Worm (Caenorhabditis elegans): ENCODE results near the gene ubxn-4.
A peak's percentile ranks its signal among the peaks of the same experiment; 100 is the strongest.

The ubxn-4 gene

ce11 chrIII:8429497-8429896, 24.1 kb upstream of the ubxn-4 start:
- no peak for TF ChIP-seq dao-5 (tag; optimal IDR thresholded peaks at IDR 0.05)
- TF ChIP-seq W03F9.2 (tag; optimal IDR thresholded peaks at IDR 0.05), result no peak
- no peak for TF ChIP-seq him-1 (tag; optimal IDR thresholded peaks at IDR 0.05)

- no peak for TF ChIP-seq him-1 (tag; optimal IDR thresholded peaks at IDR 0.05)
- no peak for TF ChIP-seq W03F9.2 (tag; optimal IDR thresholded peaks at IDR 0.05)
- no peak for TF ChIP-seq dao-5 (tag; optimal IDR thresholded peaks at IDR 0.05)
Observed at ce11 chrIII:8429035-8429434, 23.7 kb upstream of the ubxn-4 start, which contains the start of gene ZK1236.1. ZK1236.1 (plus strand) TSS chrIII:8429297.

- TF ChIP-seq dao-5 (tag; optimal IDR thresholded peaks at IDR 0.05) (no peak), him-1 (tag; optimal IDR thresholded peaks at IDR 0.05) (no peak), W03F9.2 (tag; optimal IDR thresholded peaks at IDR 0.05) (no peak)
Observed at ce11 chrIII:8426271-8426670, 20.9 kb upstream of the ubxn-4 start, which contains the start of gene cec-1. cec-1 (plus strand) TSS chrIII:8426333.

- peak; percentile 61 for TF ChIP-seq him-1 (tag; optimal IDR thresholded peaks at IDR 0.05)
- TF ChIP-seq W03F9.2 (tag; optimal IDR thresholded peaks at IDR 0.05), result no peak
- TF ChIP-seq dao-5 (tag; optimal IDR thresholded peaks at IDR 0.05), result peak; percentile 56
Observed at ce11 chrIII:8425076-8425475, 19.7 kb upstream of the ubxn-4 start.

ce11 chrIII:8417968-8418267, 12.6 kb upstream of the ubxn-4 start, which contains the start of gene sor-1:
sor-1 (plus strand) TSS chrIII:8418168.
- TF ChIP-seq W03F9.2 (tag; optimal IDR thresholded peaks at IDR 0.05), result no peak
- no peak for TF ChIP-seq him-1 (tag; optimal IDR thresholded peaks at IDR 0.05)
- no peak for TF ChIP-seq dao-5 (tag; optimal IDR thresholded peaks at IDR 0.05)

ce11 chrIII:8417192-8417967, 12.0 kb upstream of the ubxn-4 start:
- TF ChIP-seq W03F9.2 (tag; optimal IDR thresholded peaks at IDR 0.05), result peak; percentile 78
- TF ChIP-seq dao-5 (tag; optimal IDR thresholded peaks at IDR 0.05), result peak; percentile 29
- TF ChIP-seq him-1 (tag; optimal IDR thresholded peaks at IDR 0.05), result peak; percentile 95

- no peak for TF ChIP-seq him-1 (tag; optimal IDR thresholded peaks at IDR 0.05)
- no peak for TF ChIP-seq W03F9.2 (tag; optimal IDR thresholded peaks at IDR 0.05)
- no peak for TF ChIP-seq dao-5 (tag; optimal IDR thresholded peaks at IDR 0.05)
Observed at ce11 chrIII:8416871-8417191, 11.5 kb upstream of the ubxn-4 start.

ce11 chrIII:8413501-8413900, 8.1 kb upstream of the ubxn-4 start:
- TF ChIP-seq W03F9.2 (tag; optimal IDR thresholded peaks at IDR 0.05) (no peak), dao-5 (tag; optimal IDR thresholded peaks at IDR 0.05) (no peak), him-1 (tag; optimal IDR thresholded peaks at IDR 0.05) (no peak)

ce11 chrIII:8411976-8412375, 6.6 kb upstream of the ubxn-4 start:
- no peak for TF ChIP-seq W03F9.2 (tag; optimal IDR thresholded peaks at IDR 0.05)

ce11 chrIII:8410747-8411146, 5.4 kb upstream of the ubxn-4 start:
- no peak for TF ChIP-seq W03F9.2 (tag; optimal IDR thresholded peaks at IDR 0.05)
- TF ChIP-seq dao-5 (tag; optimal IDR thresholded peaks at IDR 0.05), result no peak
- no peak for TF ChIP-seq him-1 (tag; optimal IDR thresholded peaks at IDR 0.05)

- no peak for TF ChIP-seq dao-5 (tag; optimal IDR thresholded peaks at IDR 0.05)
- TF ChIP-seq W03F9.2 (tag; optimal IDR thresholded peaks at IDR 0.05), result no peak
Observed at ce11 chrIII:8409166-8409565, 3.8 kb upstream of the ubxn-4 start, which contains the start of gene ZK353.9. ZK353.9 (plus strand) TSS chrIII:8409496.

ce11 chrIII:8403507-8403906, 1.9 kb downstream of the ubxn-4 start, which contains the start of gene cutc-1:
cutc-1 (minus strand) TSS chrIII:8403607.
- no peak for TF ChIP-seq dao-5 (tag; optimal IDR thresholded peaks at IDR 0.05)
- TF ChIP-seq W03F9.2 (tag; optimal IDR thresholded peaks at IDR 0.05), result no peak
- TF ChIP-seq him-1 (tag; optimal IDR thresholded peaks at IDR 0.05), result no peak

- no peak for TF ChIP-seq dao-5 (tag; optimal IDR thresholded peaks at IDR 0.05)
- TF ChIP-seq him-1 (tag; optimal IDR thresholded peaks at IDR 0.05), result no peak
- TF ChIP-seq W03F9.2 (tag; optimal IDR thresholded peaks at IDR 0.05), result no peak
Observed at ce11 chrIII:8402633-8403032, 2.7 kb downstream of the ubxn-4 start.

- no peak for TF ChIP-seq W03F9.2 (tag; optimal IDR thresholded peaks at IDR 0.05)
- TF ChIP-seq him-1 (tag; optimal IDR thresholded peaks at IDR 0.05), result no peak
- no peak for TF ChIP-seq dao-5 (tag; optimal IDR thresholded peaks at IDR 0.05)
Observed at ce11 chrIII:8401887-8402286, 3.5 kb downstream of the ubxn-4 start, which contains the start of gene lap-1. lap-1 (minus strand) TSS chrIII:8401928.

- TF ChIP-seq him-1 (tag; optimal IDR thresholded peaks at IDR 0.05) (no peak), dao-5 (tag; optimal IDR thresholded peaks at IDR 0.05) (no peak), W03F9.2 (tag; optimal IDR thresholded peaks at IDR 0.05) (no peak)
Observed at ce11 chrIII:8400478-8400877, 4.9 kb downstream of the ubxn-4 start.

Data from whole organism, L4/young adult.